Fruit fly (Drosophila melanogaster): ENCODE data around the gene koko.
A peak's percentile ranks its signal among the peaks of the same experiment; 100 is the strongest.

The koko gene

dm6 chr3R:18436550-18437362 lies 33.9 kb downstream of the koko start (continued):
- TF ChIP-seq vri (GFP tag; optimal IDR thresholded peaks at IDR 0.05): peak; percentile 71
- peak; percentile 94 for TF ChIP-seq svp (GFP tag)
- TF ChIP-seq CG6276 (GFP tag; optimal IDR thresholded peaks at IDR 0.05): peak; percentile 78
- peak; percentile 57 for TF ChIP-seq CG4318 (GFP tag; optimal IDR thresholded peaks at IDR 0.05)
- peak; percentile 43 to 64 for TF ChIP-seq salr (GFP tag; optimal IDR thresholded peaks at IDR 0.05)
- TF ChIP-seq Eip75B (GFP tag; optimal IDR thresholded peaks at IDR 0.05): peak; percentile 63
- TF ChIP-seq fd85E (GFP tag; optimal IDR thresholded peaks at IDR 0.05): no peak
- TF ChIP-seq CG9139 (GFP tag; optimal IDR thresholded peaks at IDR 0.05): peak; percentile 48
- no peak for TF ChIP-seq CG6854 (GFP tag; optimal IDR thresholded peaks at IDR 0.05)
- peak; percentile 84 for TF ChIP-seq CG6163 (GFP tag; IDR thresholded peaks at IDR 0.05)
- peak; percentile 75 for TF ChIP-seq CG10669 (GFP tag; optimal IDR thresholded peaks at IDR 0.05)
- peak; percentile 76 for TF ChIP-seq Ets96B (tag; optimal IDR thresholded peaks at IDR 0.05)
- peak; percentile 83 for TF ChIP-seq topi (GFP tag; optimal IDR thresholded peaks at IDR 0.05)

- peak; percentile 27 for TF ChIP-seq CG8632 (GFP tag; optimal IDR thresholded peaks at IDR 0.05)
- TF ChIP-seq CG34406 (GFP tag; optimal IDR thresholded peaks at IDR 0.05): peak; percentile 9
- no peak for TF ChIP-seq acj6 (GFP tag; optimal IDR thresholded peaks at IDR 0.05)
- TF ChIP-seq CG9139 (GFP tag; optimal IDR thresholded peaks at IDR 0.05): no peak
- TF ChIP-seq svp (GFP tag): peak; percentile 43
- TF ChIP-seq CG6854 (GFP tag; optimal IDR thresholded peaks at IDR 0.05): no peak
- TF ChIP-seq eg (GFP tag; IDR thresholded peaks at IDR 0.05): peak; percentile 6; the same call in 1 of the 3 replicates
- no peak for TF ChIP-seq Sox14 (GFP tag; optimal IDR thresholded peaks at IDR 0.05)
- peak; percentile 27 for TF ChIP-seq CG3919 (GFP tag; optimal IDR thresholded peaks at IDR 0.05)
- TF ChIP-seq CG6163 (GFP tag; IDR thresholded peaks at IDR 0.05): 0 out of 3 replicates have a peak, but pooled peaks have one; percentile 57
- TF ChIP-seq CG3032 (tag; optimal IDR thresholded peaks at IDR 0.05): no peak
- no peak for TF ChIP-seq Hr39 (GFP tag; optimal IDR thresholded peaks at IDR 0.05)
- TF ChIP-seq CG31627 (GFP tag; optimal IDR thresholded peaks at IDR 0.05): no peak
- no peak for TF ChIP-seq CG10631 (GFP tag; optimal IDR thresholded peaks at IDR 0.05)
- TF ChIP-seq CG6808 (GFP tag; optimal IDR thresholded peaks at IDR 0.05): no peak
- no peak for TF ChIP-seq topi (GFP tag; optimal IDR thresholded peaks at IDR 0.05)
- TF ChIP-seq cyc (GFP tag; optimal IDR thresholded peaks at IDR 0.05): no peak
- TF ChIP-seq CG8319 (GFP tag; optimal IDR thresholded peaks at IDR 0.05): no peak
- TF ChIP-seq CG6276 (GFP tag; optimal IDR thresholded peaks at IDR 0.05): no peak
- TF ChIP-seq OdsH (GFP tag; optimal IDR thresholded peaks at IDR 0.05): no peak
- TF ChIP-seq achi (GFP tag; optimal IDR thresholded peaks at IDR 0.05): peak; percentile 26
- peak; percentile 73 for TF ChIP-seq Eip78C (GFP tag)
Measured at dm6 chr3R:18438181-18438826, 35.5 kb downstream of the koko start.

dm6 chr3R:18438827-18439717 lies 36.2 kb downstream of the koko start:
- TF ChIP-seq vri (GFP tag; optimal IDR thresholded peaks at IDR 0.05): no peak
- no peak for TF ChIP-seq Ets21C (GFP tag; optimal IDR thresholded peaks at IDR 0.05)
- peak; percentile 19 for TF ChIP-seq CG6808 (GFP tag; optimal IDR thresholded peaks at IDR 0.05)
- TF ChIP-seq CG16779 (tag; optimal IDR thresholded peaks at IDR 0.05): no peak
- TF ChIP-seq Sox102F (GFP tag; optimal IDR thresholded peaks at IDR 0.05): no peak
- peak; percentile 14 for TF ChIP-seq Eip75B (GFP tag; optimal IDR thresholded peaks at IDR 0.05)
- peak; percentile 85 for TF ChIP-seq Eip78C (GFP tag)
- no peak for TF ChIP-seq Blimp-1 (GFP tag; optimal IDR thresholded peaks at IDR 0.05)
- TF ChIP-seq CG11762 (GFP tag; optimal IDR thresholded peaks at IDR 0.05; ENCODE audit: insufficient read depth): peak; percentile 18
- TF ChIP-seq CG8632 (GFP tag; optimal IDR thresholded peaks at IDR 0.05): no peak
- no peak for TF ChIP-seq cyc (GFP tag; optimal IDR thresholded peaks at IDR 0.05)
- peak; percentile 29 for TF ChIP-seq CG3032 (tag; optimal IDR thresholded peaks at IDR 0.05)
- peak; percentile 29 for TF ChIP-seq svp (GFP tag)
- peak; percentile 39 for TF ChIP-seq acj6 (GFP tag; optimal IDR thresholded peaks at IDR 0.05)
- TF ChIP-seq CG6792 (GFP tag; optimal IDR thresholded peaks at IDR 0.05): no peak
- 0 out of 3 replicates have a peak, but pooled peaks have one; percentile 34 for TF ChIP-seq CG6163 (GFP tag; IDR thresholded peaks at IDR 0.05)
- TF ChIP-seq ss (GFP tag; optimal IDR thresholded peaks at IDR 0.05): no peak
- TF ChIP-seq OdsH (GFP tag; optimal IDR thresholded peaks at IDR 0.05): peak; percentile 15
- peak; percentile 58 for TF ChIP-seq CG32006 (GFP tag; optimal IDR thresholded peaks at IDR 0.05)
- TF ChIP-seq Sox15 (GFP tag; optimal IDR thresholded peaks at IDR 0.05): no peak
- TF ChIP-seq CG8119 (GFP tag; IDR thresholded peaks at IDR 0.05): no peak
- TF ChIP-seq CG9139 (GFP tag; optimal IDR thresholded peaks at IDR 0.05): no peak
- peak; percentile 43 for TF ChIP-seq pdm3 (GFP tag; optimal IDR thresholded peaks at IDR 0.05)
- no peak; the same call in 2 of the 3 replicates for TF ChIP-seq eg (GFP tag; IDR thresholded peaks at IDR 0.05)
- no peak for TF ChIP-seq Hr39 (GFP tag; optimal IDR thresholded peaks at IDR 0.05)
- TF ChIP-seq CG6276 (GFP tag; optimal IDR thresholded peaks at IDR 0.05): peak; percentile 0
- TF ChIP-seq Ets96B (tag; optimal IDR thresholded peaks at IDR 0.05): peak; percentile 42
- peak; percentile 53 for TF ChIP-seq CG10669 (GFP tag; optimal IDR thresholded peaks at IDR 0.05)
